Worm (Caenorhabditis elegans) whole organism, early embryonic: ENCODE data around the gene C16C8.21.

Source experiments
- aly-1 ChIP-seq: sonication (generic microtip); optimal IDR thresholded peaks from 2 replicates; lab custom pipeline; 2016; ENCODE audit warnings: missing genetic modification characterization, missing compliant biosample characterization
- ama-1 ChIP-seq: fragments of 150-350 bp; optimal IDR thresholded peaks from 2 replicates; lab custom pipeline; 2014
- ceh-13 ChIP-seq: fragments of 200-800 bp; sonication (Bioruptor generic); optimal IDR thresholded peaks from 2 replicates; lab custom pipeline; 2018; ENCODE audit warnings: mild to moderate bottlenecking, missing genetic modification characterization, missing compliant biosample characterization
- ceh-36 ChIP-seq: sonication (generic microtip); optimal IDR thresholded peaks from 2 replicates; lab custom pipeline; 2016; ENCODE audit warnings: missing genetic modification characterization, inconsistent platforms, missing compliant biosample characterization
- flt-1 ChIP-seq: fragments of 200-800 bp; sonication (Bioruptor generic); IDR thresholded peaks from 2 replicates; pipeline ENCODE4 v1.3.6; 2022; ENCODE audit warnings: missing genetic modification characterization, missing compliant biosample characterization
- hmbx-1 ChIP-seq: sonication (generic microtip); optimal IDR thresholded peaks from 2 replicates; lab custom pipeline; 2016; ENCODE audit warnings: mild to moderate bottlenecking, missing genetic modification characterization, missing compliant biosample characterization
- scrt-1 ChIP-seq: fragments of 200-800 bp; sonication (Bioruptor generic); IDR thresholded peaks from 2 replicates; pipeline ENCODE4 v1.3.6; 2022; ENCODE audit warnings: missing genetic modification characterization, missing compliant biosample characterization
- sea-1 ChIP-seq: fragments of 200-800 bp; sonication (Bioruptor generic); conservative IDR thresholded peaks from 2 replicates; pipeline ENCODE4 v1.3.6; 2022; ENCODE audit warnings: missing genetic modification characterization, missing compliant biosample characterization

DNA sequence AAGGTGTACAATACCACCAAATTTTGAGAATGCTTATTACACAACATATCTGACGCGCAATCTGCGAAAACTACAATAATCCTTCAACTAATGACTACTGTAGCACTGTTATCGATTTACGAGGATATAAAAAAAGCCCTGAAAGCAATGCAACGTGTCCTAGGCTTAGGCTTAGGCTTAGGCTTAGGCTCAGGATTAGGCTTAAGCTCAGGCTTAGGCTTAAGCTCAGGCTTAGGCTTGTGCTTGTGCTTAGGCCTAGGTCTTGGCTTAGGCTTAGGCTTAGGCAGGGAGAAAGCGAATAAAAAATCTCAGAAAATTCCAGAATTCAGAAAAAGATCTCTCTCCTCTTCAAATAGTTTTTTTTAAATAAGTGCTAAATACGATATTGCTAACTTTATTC is 11.2 kb downstream of the C16C8.21 start:
- TF ChIP-seq ceh-13 (GFP tag; lab: Kevin White, UChicago) (no peak), ama-1 (lab: Kevin White, UChicago) (no peak), scrt-1 (GFP tag; lab: Robert Waterston, UW) (no peak), hmbx-1 (tag; lab: Kevin White, UChicago) (no peak), aly-1 (tag; lab: Kevin White, UChicago) (no peak), flt-1 (GFP tag; lab: Robert Waterston, UW) (no peak), ceh-36 (peak; percentile 69), sea-1 (GFP tag; lab: Robert Waterston, UW) (no peak)
